Worm (Caenorhabditis elegans): ENCODE data around the gene fbxa-81.

Gene fbxa-81

ce11 chrX:14508823-14509259 is 33.1 kb downstream of the fbxa-81 start (continued):
- TF ChIP-seq elt-3 (tag; optimal IDR thresholded peaks at IDR 0.05) (peak; percentile 45 to 69 (median 60)), unc-39 (tag; optimal IDR thresholded peaks at IDR 0.05) (no peak), nhr-28 (tag; optimal IDR thresholded peaks at IDR 0.05) (no peak), R02D3.7 (tag; optimal IDR thresholded peaks at IDR 0.05) (no peak), eor-1 (tag; optimal IDR thresholded peaks at IDR 0.05) (no peak), lin-39 (tag; optimal IDR thresholded peaks at IDR 0.05) (peak; percentile 58), sea-2 (GFP tag; optimal IDR thresholded peaks at IDR 0.05) (no peak), aly-2 (tag; optimal IDR thresholded peaks at IDR 0.05) (no peak), zag-1 (tag; optimal IDR thresholded peaks at IDR 0.05) (no peak), nhr-23 (tag; optimal IDR thresholded peaks at IDR 0.05) (peak; percentile 90), ama-1 (optimal IDR thresholded peaks at IDR 0.05) (no peak), nhr-43 (tag; optimal IDR thresholded peaks at IDR 0.05; ENCODE audit: poor library complexity, severe bottlenecking) (peak; percentile 61), ztf-11 (tag; optimal IDR thresholded peaks at IDR 0.05) (no peak), nfya-1 (tag; optimal IDR thresholded peaks at IDR 0.05; ENCODE audit: insufficient read depth) (peak; percentile 45)

ce11 chrX:14507992-14508391 is 33.9 kb downstream of the fbxa-81 start:
- peak; percentile 8 for TF ChIP-seq egl-27 (tag; optimal IDR thresholded peaks at IDR 0.05)
- peak; percentile 79 for TF ChIP-seq elt-1 (tag; optimal IDR thresholded peaks at IDR 0.05)
- peak in 1 of 3 experiments; percentile 35 for TF ChIP-seq elt-3 (tag; optimal IDR thresholded peaks at IDR 0.05)
- TF ChIP-seq snpc-4 (tag; optimal IDR thresholded peaks at IDR 0.05): no peak
- peak; percentile 77 for TF ChIP-seq nhr-43 (tag; optimal IDR thresholded peaks at IDR 0.05; ENCODE audit: poor library complexity, severe bottlenecking)
- TF ChIP-seq nhr-25 (tag; optimal IDR thresholded peaks at IDR 0.05): peak; percentile 98
- TF ChIP-seq unc-39 (tag; optimal IDR thresholded peaks at IDR 0.05): no peak
- peak; percentile 42 for TF ChIP-seq nhr-23 (tag; optimal IDR thresholded peaks at IDR 0.05)
- TF ChIP-seq nhr-28 (tag; optimal IDR thresholded peaks at IDR 0.05): no peak
- peak; percentile 38 for TF ChIP-seq unc-62 (GFP tag; optimal IDR thresholded peaks at IDR 0.05)

- TF ChIP-seq snpc-4 (tag; optimal IDR thresholded peaks at IDR 0.05): no peak
- TF ChIP-seq fkh-2 (tag; optimal IDR thresholded peaks at IDR 0.05): no peak
- no peak for TF ChIP-seq ztf-11 (tag; optimal IDR thresholded peaks at IDR 0.05)
- no peak for TF ChIP-seq eor-1 (tag; optimal IDR thresholded peaks at IDR 0.05)
- no peak for TF ChIP-seq skn-1 (tag; optimal IDR thresholded peaks at IDR 0.05)
- no peak for TF ChIP-seq ceh-28 (tag; optimal IDR thresholded peaks at IDR 0.05)
- TF ChIP-seq ama-1 (optimal IDR thresholded peaks at IDR 0.05): no peak
- no peak for TF ChIP-seq ceh-16 (tag; optimal IDR thresholded peaks at IDR 0.05)
- TF ChIP-seq daf-12 (tag; optimal IDR thresholded peaks at IDR 0.05): no peak
- peak; percentile 35 for TF ChIP-seq hmg-11 (tag; optimal IDR thresholded peaks at IDR 0.05)
- TF ChIP-seq mdl-1 (tag; optimal IDR thresholded peaks at IDR 0.05): peak; percentile 30
- no peak for TF ChIP-seq nhr-11 (tag; optimal IDR thresholded peaks at IDR 0.05)
- TF ChIP-seq pqm-1 (tag; optimal IDR thresholded peaks at IDR 0.05): peak; percentile 66
- TF ChIP-seq nhr-12 (tag; optimal IDR thresholded peaks at IDR 0.05): no peak
- no peak for TF ChIP-seq sea-2 (GFP tag; optimal IDR thresholded peaks at IDR 0.05)
- TF ChIP-seq nhr-77 (tag; optimal IDR thresholded peaks at IDR 0.05): peak; percentile 56
- no peak for TF ChIP-seq nhr-23 (tag; optimal IDR thresholded peaks at IDR 0.05)
- TF ChIP-seq pha-4 (tag; optimal IDR thresholded peaks at IDR 0.05): peak; percentile 94
- no peak for TF ChIP-seq ceh-82 (tag; optimal IDR thresholded peaks at IDR 0.05)
- TF ChIP-seq jun-1 (tag; optimal IDR thresholded peaks at IDR 0.05): peak; percentile 66
- no peak for TF ChIP-seq fos-1 (tag; optimal IDR thresholded peaks at IDR 0.05)
- TF ChIP-seq elt-2 (tag; optimal IDR thresholded peaks at IDR 0.05): peak; percentile 94
- no peak for TF ChIP-seq egl-5 (tag; optimal IDR thresholded peaks at IDR 0.05)
- TF ChIP-seq nhr-28 (tag; optimal IDR thresholded peaks at IDR 0.05): no peak
- no peak for TF ChIP-seq unc-39 (tag; optimal IDR thresholded peaks at IDR 0.05)
- no peak for TF ChIP-seq tbx-2 (tag; optimal IDR thresholded peaks at IDR 0.05)
- no peak for TF ChIP-seq lsy-12 (tag; optimal IDR thresholded peaks at IDR 0.05)
- no peak for TF ChIP-seq nhr-25 (tag; optimal IDR thresholded peaks at IDR 0.05)
- TF ChIP-seq nhr-76 (tag; optimal IDR thresholded peaks at IDR 0.05): no peak
- TF ChIP-seq nfya-1 (tag; optimal IDR thresholded peaks at IDR 0.05; ENCODE audit: insufficient read depth): no peak
- no peak for TF ChIP-seq lin-39 (tag; optimal IDR thresholded peaks at IDR 0.05)
- TF ChIP-seq nhr-237 (tag; optimal IDR thresholded peaks at IDR 0.05): no peak
- no peak for TF ChIP-seq aly-2 (tag; optimal IDR thresholded peaks at IDR 0.05)
- TF ChIP-seq elt-3 (tag; optimal IDR thresholded peaks at IDR 0.05): peak in 2 of 3 experiments; percentile 28 to 70
- no peak for TF ChIP-seq nhr-43 (tag; optimal IDR thresholded peaks at IDR 0.05; ENCODE audit: poor library complexity, severe bottlenecking)
- TF ChIP-seq ztf-4 (tag; optimal IDR thresholded peaks at IDR 0.05): no peak
- no peak for TF ChIP-seq elt-1 (tag; optimal IDR thresholded peaks at IDR 0.05)
- TF ChIP-seq ceh-9 (tag; optimal IDR thresholded peaks at IDR 0.05): no peak
- no peak for TF ChIP-seq mml-1 (tag; optimal IDR thresholded peaks at IDR 0.05)
- TF ChIP-seq R02D3.7 (tag; optimal IDR thresholded peaks at IDR 0.05): peak; percentile 33
- no peak for TF ChIP-seq ZK546.5 (tag; optimal IDR thresholded peaks at IDR 0.05)
- TF ChIP-seq fkh-10 (GFP tag; optimal IDR thresholded peaks at IDR 0.05): no peak
These were observed 36.1 kb downstream of the fbxa-81 start for ce11 chrX:14505578-14506353.

Data from whole organism, L3 larva.